Fruit fly (Drosophila melanogaster): ENCODE data around the gene CG13901.
A peak's percentile ranks its signal among the peaks of the same experiment; 100 is the strongest.

The CG13901 gene

dm6 chr3L:815234-816200, 22.1 kb downstream of the CG13901 start (continued):
- TF ChIP-seq CG18262 (tag; optimal IDR thresholded peaks at IDR 0.05): peak; percentile 44
- peak; percentile 29; the same call in 1 of the 2 replicates for TF ChIP-seq ara (GFP tag; IDR thresholded peaks at IDR 0.05)
- TF ChIP-seq z (GFP tag; IDR thresholded peaks at IDR 0.05): no peak
- no peak for TF ChIP-seq CG12071 (GFP tag; optimal IDR thresholded peaks at IDR 0.05)
- no peak for TF ChIP-seq Opbp (GFP tag; IDR thresholded peaks at IDR 0.05; ENCODE audit: partially characterized antibody)
- no peak for TF ChIP-seq CG2202 (tag; optimal IDR thresholded peaks at IDR 0.05)
- TF ChIP-seq CG4282 (GFP tag; optimal IDR thresholded peaks at IDR 0.05): no peak
- TF ChIP-seq CG3407 (GFP tag; optimal IDR thresholded peaks at IDR 0.05): no peak
- TF ChIP-seq HLHmδ (GFP tag; optimal IDR thresholded peaks at IDR 0.05): no peak
- TF ChIP-seq wek (GFP tag; optimal IDR thresholded peaks at IDR 0.05): no peak
- TF ChIP-seq Deaf1 (tag; optimal IDR thresholded peaks at IDR 0.05): no peak
- peak; percentile 53; the same call in 1 of the 2 replicates for TF ChIP-seq HLH3B (GFP tag; IDR thresholded peaks at IDR 0.05)
- TF ChIP-seq CG12391 (tag; optimal IDR thresholded peaks at IDR 0.05): peak; percentile 37
- peak; percentile 51 for TF ChIP-seq esg (GFP tag; conservative IDR thresholded peaks at IDR 0.05)
- no peak for TF ChIP-seq Fer1 (GFP tag; optimal IDR thresholded peaks at IDR 0.05)
- no peak for TF ChIP-seq CG1647 (GFP tag; optimal IDR thresholded peaks at IDR 0.05)
- TF ChIP-seq CHES-1-like (GFP tag; optimal IDR thresholded peaks at IDR 0.05): no peak
- TF ChIP-seq CG1233 (GFP tag; optimal IDR thresholded peaks at IDR 0.05): peak; percentile 20
- no peak for TF ChIP-seq scrt (GFP tag; optimal IDR thresholded peaks at IDR 0.05)
- TF ChIP-seq wor (GFP tag; IDR thresholded peaks at IDR 0.05): peak; percentile 40
- TF ChIP-seq CG10274 (GFP tag; optimal IDR thresholded peaks at IDR 0.05): no peak
- no peak for TF ChIP-seq HmgZ (tag; optimal IDR thresholded peaks at IDR 0.05)
- no peak for TF ChIP-seq mld (GFP tag; IDR thresholded peaks at IDR 0.05; ENCODE audit: partially characterized antibody)
- TF ChIP-seq Optix (GFP tag; IDR thresholded peaks at IDR 0.05): 0 out of 3 replicates have a peak, but pooled peaks have one; percentile 18
- TF ChIP-seq tx (GFP tag; optimal IDR thresholded peaks at IDR 0.05): no peak
- TF ChIP-seq ro (GFP tag; IDR thresholded peaks at IDR 0.05): no peak
- peak; percentile 49 for TF ChIP-seq Ssrp (tag; optimal IDR thresholded peaks at IDR 0.05)
- TF ChIP-seq CG1529 (GFP tag; optimal IDR thresholded peaks at IDR 0.05): no peak
- TF ChIP-seq ttk (GFP tag; IDR thresholded peaks at IDR 0.05): peak; percentile 53; the same call in 1 of the 2 replicates
- TF ChIP-seq E2f2 (GFP tag; IDR thresholded peaks at IDR 0.05): peak; percentile 34; the same call in 1 of the 2 replicates
- no peak for TF ChIP-seq kni (GFP tag; optimal IDR thresholded peaks at IDR 0.05)
- TF ChIP-seq gcm2 (GFP tag; optimal IDR thresholded peaks at IDR 0.05): no peak
- no peak for TF ChIP-seq HLH54F (GFP tag; optimal IDR thresholded peaks at IDR 0.05)
- no peak for TF ChIP-seq psq (GFP tag; optimal IDR thresholded peaks at IDR 0.05)
- no peak for TF ChIP-seq knrl (GFP tag; IDR thresholded peaks at IDR 0.05; ENCODE audit: partially characterized antibody)
- TF ChIP-seq CG4730 (GFP tag; IDR thresholded peaks at IDR 0.05): no peak
- no peak for TF ChIP-seq Mrtf (GFP tag; IDR thresholded peaks at IDR 0.05)
- TF ChIP-seq pan (optimal IDR thresholded peaks at IDR 0.05): no peak
- TF ChIP-seq pan (GFP tag; optimal IDR thresholded peaks at IDR 0.05 in 1 of 2, IDR thresholded peaks at IDR 0.05 in 1 of 2): peak in 1 of 2 experiments; percentile 67
- TF ChIP-seq Hand (GFP tag; optimal IDR thresholded peaks at IDR 0.05): no peak
- no peak for TF ChIP-seq gfzf (GFP tag; optimal IDR thresholded peaks at IDR 0.05)
- TF ChIP-seq H15 (GFP tag; IDR thresholded peaks at IDR 0.05): peak; percentile 46; the same call in 1 of the 3 replicates
- TF ChIP-seq CG4404 (GFP tag; IDR thresholded peaks at IDR 0.05): no peak
- TF ChIP-seq gsb (GFP tag; IDR thresholded peaks at IDR 0.05): peak; percentile 26; the same call in 1 of the 2 replicates
- TF ChIP-seq cas (GFP tag; IDR thresholded peaks at IDR 0.05): no peak
- no peak for TF ChIP-seq CG8281 (tag; optimal IDR thresholded peaks at IDR 0.05)
- TF ChIP-seq CG8478 (optimal IDR thresholded peaks at IDR 0.05): no peak
- no peak for TF ChIP-seq tna (GFP tag; IDR thresholded peaks at IDR 0.05; ENCODE audit: partially characterized antibody)
- TF ChIP-seq CG2875 (GFP tag; optimal IDR thresholded peaks at IDR 0.05): no peak

All from whole organism, embryonic.